Worm (Caenorhabditis elegans): ENCODE measurements around the gene R74.8.

R74.8 gene

DNA sequence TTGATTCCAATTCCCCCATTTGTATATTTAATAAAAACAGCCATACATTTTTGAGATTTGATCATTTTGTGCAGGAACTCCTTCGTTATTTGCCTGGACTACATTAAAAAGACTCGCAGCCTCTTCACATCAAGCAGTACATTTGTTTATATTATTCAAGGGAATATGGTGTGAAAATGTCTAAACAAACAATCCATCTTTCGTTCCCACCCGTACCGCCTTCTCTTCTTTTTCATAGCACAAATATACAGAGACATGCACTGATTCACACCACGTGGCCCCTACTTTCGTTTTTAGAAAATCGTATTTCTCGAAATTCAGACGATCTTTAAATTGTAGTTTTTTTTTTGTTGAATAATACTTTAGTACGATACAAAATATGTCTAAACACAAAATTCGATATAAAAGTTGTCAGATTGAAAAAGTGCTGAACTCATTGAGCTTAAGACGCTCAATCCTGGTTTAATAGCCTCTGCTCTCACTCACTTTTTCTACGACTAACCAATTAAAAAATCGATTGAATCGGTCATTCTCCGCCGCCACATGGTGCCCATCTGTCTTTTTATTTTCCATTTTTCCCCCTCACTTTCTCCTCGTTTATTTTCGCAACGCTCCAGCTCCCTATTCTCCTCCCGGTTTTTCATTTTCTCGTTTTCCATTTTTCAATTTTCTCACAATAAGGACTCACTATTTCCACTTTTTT, 10.6 kb upstream of the R74.8 start (continued):
- TF ChIP-seq nhr-84 (tag; optimal IDR thresholded peaks at IDR 0.05) = no peak
- TF ChIP-seq nhr-12 (tag; optimal IDR thresholded peaks at IDR 0.05) = no peak
- peak; percentile 44 for TF ChIP-seq ceh-8 (GFP tag; optimal IDR thresholded peaks at IDR 0.05)
- peak; percentile 37 for TF ChIP-seq nhr-20 (tag; optimal IDR thresholded peaks at IDR 0.05)
- peak; percentile 11 for TF ChIP-seq lir-3 (tag; optimal IDR thresholded peaks at IDR 0.05; ENCODE audit: poor library complexity)
- peak; percentile 22 for TF ChIP-seq lin-14 (GFP tag; optimal IDR thresholded peaks at IDR 0.05)
- no peak for TF ChIP-seq ceh-90 (tag; optimal IDR thresholded peaks at IDR 0.05)
- TF ChIP-seq hpl-2 (GFP tag; optimal IDR thresholded peaks at IDR 0.05) = peak; percentile 39
- TF ChIP-seq dsc-1 (tag; optimal IDR thresholded peaks at IDR 0.05) = peak; percentile 64
- peak; percentile 21 for TF ChIP-seq swsn-7 (tag; optimal IDR thresholded peaks at IDR 0.05)
- TF ChIP-seq ama-1 (optimal IDR thresholded peaks at IDR 0.05) = peak; percentile 95

ce11 chrIII:4196301-4196987, 9.6 kb upstream of the R74.8 start:
- TF ChIP-seq zip-4 (GFP tag; optimal IDR thresholded peaks at IDR 0.05) (peak; percentile 15), vab-15 (tag; optimal IDR thresholded peaks at IDR 0.05) (no peak), C16A3.4 (tag; optimal IDR thresholded peaks at IDR 0.05) (peak; percentile 21), pag-3 (tag; optimal IDR thresholded peaks at IDR 0.05; ENCODE audit: borderline replicate concordance, insufficient read depth) (no peak), ceh-63 (GFP tag; optimal IDR thresholded peaks at IDR 0.05) (no peak), blmp-1 (tag; optimal IDR thresholded peaks at IDR 0.05) (no peak), nhr-19 (GFP tag; conservative IDR thresholded peaks at IDR 0.05) (peak; percentile 56), ceh-82 (tag; optimal IDR thresholded peaks at IDR 0.05) (peak; percentile 18 to 85 (median 30)), dsc-1 (tag; optimal IDR thresholded peaks at IDR 0.05) (peak; percentile 40), fkh-4 (tag; optimal IDR thresholded peaks at IDR 0.05; ENCODE audit: borderline replicate concordance) (peak; percentile 47), fkh-10 (GFP tag; optimal IDR thresholded peaks at IDR 0.05) (peak; percentile 42), egl-27 (tag; optimal IDR thresholded peaks at IDR 0.05) (no peak), ets-5 (GFP tag; IDR thresholded peaks at IDR 0.05) (no peak), sox-4 (tag; optimal IDR thresholded peaks at IDR 0.05) (peak; percentile 15), rnt-1 (tag; optimal IDR thresholded peaks at IDR 0.05) (peak; percentile 92), lin-39 (tag; optimal IDR thresholded peaks at IDR 0.05) (no peak), egl-13 (tag; optimal IDR thresholded peaks at IDR 0.05) (peak; percentile 24), mab-9 (GFP tag; IDR thresholded peaks at IDR 0.05) (no peak), efl-1 (optimal IDR thresholded peaks at IDR 0.05) (peak; percentile 67 to 74), efl-1 (GFP tag; optimal IDR thresholded peaks at IDR 0.05 in 1 of 2) (peak; percentile 56 to 94), hlh-17 (GFP tag; optimal IDR thresholded peaks at IDR 0.05; ENCODE audit: borderline replicate concordance) (no peak), mdl-1 (tag; optimal IDR thresholded peaks at IDR 0.05) (peak; percentile 63 to 90), hpl-2 (GFP tag; optimal IDR thresholded peaks at IDR 0.05) (no peak), elt-3 (tag; optimal IDR thresholded peaks at IDR 0.05) (no peak), ztf-11 (tag; optimal IDR thresholded peaks at IDR 0.05) (peak in 1 of 2 experiments; percentile 58), aha-1 (tag; optimal IDR thresholded peaks at IDR 0.05) (no peak), nhr-20 (tag; optimal IDR thresholded peaks at IDR 0.05) (peak; percentile 50), C04F5.9 (tag; optimal IDR thresholded peaks at IDR 0.05) (no peak), nhr-237 (tag; optimal IDR thresholded peaks at IDR 0.05) (no peak), tbx-2 (tag; optimal IDR thresholded peaks at IDR 0.05) (peak; percentile 65), snu-23 (GFP tag; optimal IDR thresholded peaks at IDR 0.05) (peak; percentile 60), nhr-71 (tag; optimal IDR thresholded peaks at IDR 0.05) (peak; percentile 84), nhr-76 (tag; optimal IDR thresholded peaks at IDR 0.05) (no peak), aly-2 (tag; optimal IDR thresholded peaks at IDR 0.05) (no peak), nhr-85 (tag) (peak; percentile 76), lin-15B (tag; optimal IDR thresholded peaks at IDR 0.05) (peak; percentile 59), ceh-90 (tag; optimal IDR thresholded peaks at IDR 0.05) (peak; percentile 82), pqm-1 (tag; optimal IDR thresholded peaks at IDR 0.05) (no peak), unc-30 (tag; optimal IDR thresholded peaks at IDR 0.05) (no peak), nhr-28 (tag; optimal IDR thresholded peaks at IDR 0.05) (no peak), lin-13 (GFP tag; optimal IDR thresholded peaks at IDR 0.05) (no peak), nhr-12 (tag; optimal IDR thresholded peaks at IDR 0.05) (no peak)
